Fruit fly (Drosophila melanogaster) whole organism: ENCODE measurements around the gene SPoCk.
"Not testable (repeated sequence)": the region's sequence is repeated elsewhere in the genome, so short reads cannot be mapped to it uniquely, and the experiment has no call there.

Experiments used
- pan ChIP-seq: fragments of >200 bp; optimal IDR thresholded peaks from 2 replicates; lab custom pipeline; 2017
- psq ChIP-seq: fragments of >200 bp; optimal IDR thresholded peaks from 2 replicates; lab custom pipeline; 2017
- usp ChIP-seq: fragments of >200 bp; optimal IDR thresholded peaks from 2 replicates; lab custom pipeline; 2017; ENCODE audit warnings: missing biosample characterization, missing genetic modification characterization, mixed read lengths

DNA sequence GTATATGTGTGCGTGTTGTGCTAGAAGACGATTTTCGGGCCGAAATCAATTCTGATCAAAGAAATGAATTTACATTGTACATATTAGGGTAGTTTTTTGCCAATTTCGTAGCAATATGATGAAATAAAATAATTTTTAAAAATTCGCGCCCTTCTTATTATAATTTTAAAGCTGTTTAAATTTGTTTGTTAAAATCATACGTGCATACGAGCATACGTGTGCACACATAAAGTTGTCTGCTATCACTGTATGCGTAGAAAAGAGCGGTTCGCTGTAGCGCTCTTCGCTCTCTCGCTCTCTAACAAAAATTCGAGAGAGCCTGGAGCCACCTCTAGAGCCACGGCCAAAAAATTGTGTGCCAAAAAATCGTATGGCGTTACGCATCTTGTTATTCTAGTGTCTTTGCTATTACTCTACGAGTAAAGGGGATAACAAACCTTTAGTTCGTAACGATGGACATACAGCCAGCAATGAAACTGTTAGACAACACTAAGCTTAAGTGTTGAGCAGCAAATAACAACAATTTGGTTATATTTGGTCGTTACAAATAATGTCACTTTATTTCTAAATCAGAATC is 28.5 kb upstream of the SPoCk start, which contains the start of gene mael:
- TF ChIP-seq pan (lab: Kevin White, UChicago); psq (lab: Kevin White, UChicago); usp (GFP tag; lab: Kevin White, UChicago): not testable (repeated sequence)
